Worm (Caenorhabditis elegans) whole organism, L1 larva: ENCODE results near the gene Y54F10BM.20.

Source experiments
- Y116A8C.19 ChIP-seq: sonication (generic microtip); optimal IDR thresholded peaks from 2 replicates; lab custom pipeline; 2016; ENCODE audit warnings: missing compliant biosample characterization, missing genetic modification characterization, borderline replicate concordance
- efl-1 ChIP-seq, 4 experiments: fragments of 150-350 bp; optimal IDR thresholded peaks in 3 of 4; peaks in 1 of 4; 1 replicate in 1 of 4; 2 replicates in 3 of 4; lab custom pipeline; 2014; ENCODE audit warnings: missing biosample characterization in 2 of 4, missing genetic modification characterization in 2 of 4, missing genetic modification reagents in 2 of 4
- efl-3 ChIP-seq: fragments of 200-800 bp; sonication (Bioruptor generic); optimal IDR thresholded peaks from 2 replicates; lab custom pipeline; 2018; ENCODE audit warnings: mild to moderate bottlenecking, missing genetic modification characterization, missing compliant biosample characterization
- elt-2 ChIP-seq: sonication (generic microtip); optimal IDR thresholded peaks from 2 replicates; lab custom pipeline; 2016; ENCODE audit warnings: missing genetic modification characterization, mild to moderate bottlenecking, inconsistent platforms, missing compliant biosample characterization, missing genetic modification reagents
- ets-5 ChIP-seq: fragments of 200-800 bp; sonication (Bioruptor generic); IDR thresholded peaks from 2 replicates; pipeline ENCODE4 v1.3.6; 2022; ENCODE audit warnings: missing genetic modification characterization, missing compliant biosample characterization
- fkh-8 ChIP-seq: sonication (generic microtip); optimal IDR thresholded peaks from 2 replicates; lab custom pipeline; 2016; ENCODE audit warnings: mild to moderate bottlenecking, missing genetic modification characterization, missing compliant biosample characterization
- hlh-4 ChIP-seq: sonication (generic microtip); optimal IDR thresholded peaks from 2 replicates; lab custom pipeline; 2016; ENCODE audit warnings: mild to moderate bottlenecking, missing genetic modification characterization, missing compliant biosample characterization
- hpl-2 ChIP-seq: fragments of 150-350 bp; optimal IDR thresholded peaks from 2 replicates; lab custom pipeline; 2014; ENCODE audit warnings: missing biosample characterization, missing genetic modification reagents, missing genetic modification characterization
- irx-1 ChIP-seq: sonication (generic microtip); optimal IDR thresholded peaks from 2 replicates; lab custom pipeline; 2016; ENCODE audit warnings: missing genetic modification characterization, missing compliant biosample characterization
- lin-13 ChIP-seq: fragments of 150-350 bp; optimal IDR thresholded peaks from 2 replicates; lab custom pipeline; 2014; ENCODE audit warnings: missing biosample characterization, missing genetic modification reagents, missing genetic modification characterization
- lin-39 ChIP-seq: fragments of 150-350 bp; optimal IDR thresholded peaks from 2 replicates; lab custom pipeline; 2014; ENCODE audit warnings: missing biosample characterization, missing genetic modification reagents, missing genetic modification characterization
- lsy-2 ChIP-seq, 2 experiments: fragments of 150-350 bp; optimal IDR thresholded peaks; 2 replicates each; lab custom pipeline; 2014; ENCODE audit warnings: missing biosample characterization in 2 of 2, missing genetic modification characterization in 2 of 2
- mef-2 ChIP-seq: fragments of 150-350 bp; optimal IDR thresholded peaks from 2 replicates; lab custom pipeline; 2014; ENCODE audit warnings: missing biosample characterization, missing genetic modification characterization
- mep-1 ChIP-seq: fragments of 150-350 bp; optimal IDR thresholded peaks from 2 replicates; lab custom pipeline; 2014; ENCODE audit warnings: missing biosample characterization, missing genetic modification characterization
- nhr-47 ChIP-seq: sonication (generic microtip); optimal IDR thresholded peaks from 2 replicates; lab custom pipeline; 2016; ENCODE audit warnings: mild to moderate bottlenecking, missing genetic modification characterization, moderate library complexity, missing compliant biosample characterization
- nhr-71 ChIP-seq: sonication (generic microtip); optimal IDR thresholded peaks from 2 replicates; lab custom pipeline; 2016; ENCODE audit warnings: mild to moderate bottlenecking, missing genetic modification characterization, moderate library complexity, missing compliant biosample characterization
- nhr-77 ChIP-seq: fragments of 150-350 bp; optimal IDR thresholded peaks from 2 replicates; lab custom pipeline; 2014; ENCODE audit warnings: missing biosample characterization, missing genetic modification characterization
- nhr-84 ChIP-seq: sonication (generic microtip); optimal IDR thresholded peaks from 2 replicates; lab custom pipeline; 2017; ENCODE audit warnings: missing biosample characterization, missing genetic modification characterization
- nhr-85 ChIP-seq: sonication (generic microtip); peaks from one replicate; lab custom pipeline; 2016; ENCODE audit warnings: missing genetic modification characterization, inconsistent platforms, missing compliant biosample characterization
- nhr-90 ChIP-seq: sonication (generic microtip); optimal IDR thresholded peaks from 2 replicates; lab custom pipeline; 2016; ENCODE audit warnings: mild to moderate bottlenecking, missing genetic modification characterization, missing compliant biosample characterization; ENCODE audit not compliant: poor library complexity
- pax-3 ChIP-seq: fragments of 200-800 bp; sonication (Bioruptor generic); optimal IDR thresholded peaks from 2 replicates; lab custom pipeline; 2018; ENCODE audit warnings: mild to moderate bottlenecking, missing genetic modification characterization, moderate library complexity, missing compliant biosample characterization
- snu-23 ChIP-seq: sonication (generic microtip); optimal IDR thresholded peaks from 2 replicates; lab custom pipeline; 2016; ENCODE audit warnings: missing genetic modification characterization, missing compliant biosample characterization
- unc-130 ChIP-seq: fragments of 150-350 bp; optimal IDR thresholded peaks from 2 replicates; lab custom pipeline; 2017; ENCODE audit warnings: missing biosample characterization, missing genetic modification characterization, inconsistent platforms
- unc-98 ChIP-seq: fragments of 200-800 bp; sonication (Bioruptor generic); IDR thresholded peaks from 2 replicates; pipeline ENCODE4 v1.3.6; 2022; ENCODE audit warnings: missing genetic modification characterization, missing compliant biosample characterization
- zag-1 ChIP-seq: fragments of 150-350 bp; optimal IDR thresholded peaks from 2 replicates; lab custom pipeline; 2014; ENCODE audit warnings: missing biosample characterization, missing genetic modification characterization
- zip-4 ChIP-seq: fragments of 200-800 bp; sonication (Bioruptor generic); optimal IDR thresholded peaks from 2 replicates; lab custom pipeline; 2018; ENCODE audit warnings: mild to moderate bottlenecking, missing genetic modification characterization, moderate library complexity, missing compliant biosample characterization
- ztf-4 ChIP-seq: fragments of 150-350 bp; optimal IDR thresholded peaks from 2 replicates; lab custom pipeline; 2014; ENCODE audit warnings: missing biosample characterization, missing genetic modification characterization

Y54F10BM.20 gene

ce11 chrIII:2331033-2331625, 23.1 kb downstream of the Y54F10BM.20 start, which contains the start of the genes Y54F10BM.13 and ppm-1.D (continued):
- TF ChIP-seq unc-130 (tag; lab: Kevin White, UChicago) (no peak), mep-1 (tag; lab: Kevin White, UChicago) (no peak), nhr-85 (tag; lab: Kevin White, UChicago) (peak; percentile 28), nhr-77 (no peak), elt-2 (tag; lab: Kevin White, UChicago) (no peak), nhr-90 (tag; lab: Kevin White, UChicago) (no peak), Y116A8C.19 (tag; lab: Kevin White, UChicago) (no peak)

- TF ChIP-seq nhr-84 (tag; lab: Kevin White, UChicago) (no peak), nhr-71 (tag; lab: Kevin White, UChicago) (no peak), mef-2 (tag; lab: Kevin White, UChicago) (no peak), zip-4 (GFP tag; lab: Kevin White, UChicago) (no peak), hlh-4 (no peak), fkh-8 (no peak), snu-23 (GFP tag; lab: Kevin White, UChicago) (no peak), irx-1 (no peak), ets-5 (GFP tag; lab: Robert Waterston, UW) (no peak), lsy-2 (tag; optimal IDR thresholded peaks at IDR 0.05; lab: Kevin White, UChicago) (no peak), lin-39 (no peak), ztf-4 (tag; lab: Kevin White, UChicago) (no peak)
These were observed 35.2 kb downstream of the Y54F10BM.20 start, which contains the start of gene phf-5 for ce11 chrIII:2343273-2343672. TSS of gene phf-5 (plus strand) at chrIII:2343573.

- no peak for TF ChIP-seq nhr-90 (tag; lab: Kevin White, UChicago)
- no peak for TF ChIP-seq mef-2 (tag; lab: Kevin White, UChicago)
- peak; percentile 9 for TF ChIP-seq nhr-85 (tag; lab: Kevin White, UChicago)
These were observed 39.2 kb downstream of the Y54F10BM.20 start, which contains the start of gene gip-1 for ce11 chrIII:2347291-2347690. TSS of gene gip-1 (plus strand) at chrIII:2347591.

ce11 chrIII:2349956-2350355, 41.9 kb downstream of the Y54F10BM.20 start:
- TF ChIP-seq lin-13 (GFP tag; lab: Kevin White, UChicago), result no peak
- no peak for TF ChIP-seq nhr-47
- no peak for TF ChIP-seq zag-1 (tag; lab: Kevin White, UChicago)
- no peak for TF ChIP-seq hpl-2
- TF ChIP-seq efl-3 (GFP tag; lab: Kevin White, UChicago), result no peak
- no peak for TF ChIP-seq elt-2 (tag; lab: Kevin White, UChicago)
- TF ChIP-seq efl-1 (optimal IDR thresholded peaks at IDR 0.05; lab: Kevin White, UChicago), result no peak
- TF ChIP-seq efl-1 (GFP tag; optimal IDR thresholded peaks at IDR 0.05 in 1 of 2; lab: Kevin White, UChicago), result peak in 1 of 2 experiments; percentile 91
- TF ChIP-seq pax-3, result no peak
- no peak for TF ChIP-seq unc-98 (GFP tag; lab: Robert Waterston, UW)
